Worm (Caenorhabditis elegans): ENCODE results near the gene glb-13.

ce11 chrX:12378293-12378692 is at the start of gene glb-13:
- TF ChIP-seq hlh-8 (tag; optimal IDR thresholded peaks at IDR 0.05) = no peak
- TF ChIP-seq F13H6.1 (tag; optimal IDR thresholded peaks at IDR 0.05) = no peak
- TF ChIP-seq tbx-7 (tag; optimal IDR thresholded peaks at IDR 0.05) = no peak
- TF ChIP-seq nhr-11 (tag; optimal IDR thresholded peaks at IDR 0.05) = no peak
